Fruit fly (Drosophila melanogaster) whole organism, prepupa: ENCODE data around the gene GlyRS.

Source experiments
- CG10631 ChIP-seq: fragments of 200-800 bp; sonication (Bioruptor generic); optimal IDR thresholded peaks from 2 replicates; lab custom pipeline; 2016; ENCODE audit warnings: missing biosample characterization, missing genetic modification characterization
- CG10669 ChIP-seq: fragments of 200-800 bp; sonication (Bioruptor generic); optimal IDR thresholded peaks from 3 replicates; lab custom pipeline; 2018; ENCODE audit warnings: missing biosample characterization, mild to moderate bottlenecking, missing genetic modification characterization, moderate library complexity
- CG11294 ChIP-seq: fragments of 200-800 bp; sonication (Bioruptor generic); IDR thresholded peaks from 2 replicates; pipeline ENCODE4 v1.3.6; 2022; ENCODE audit warnings: missing biosample characterization, missing genetic modification characterization
- CG11762 ChIP-seq: fragments of 200-800 bp; sonication (Bioruptor generic); optimal IDR thresholded peaks from 3 replicates; lab custom pipeline; 2016; ENCODE audit warnings: missing biosample characterization, missing genetic modification characterization; ENCODE audit not compliant: insufficient read depth
- CG11902 ChIP-seq: fragments of 200-800 bp; sonication (Bioruptor generic); optimal IDR thresholded peaks from 3 replicates; lab custom pipeline; 2016; ENCODE audit warnings: missing biosample characterization, missing genetic modification characterization
- CG15336 ChIP-seq: fragments of 200-800 bp; sonication (Bioruptor generic); IDR thresholded peaks from 2 replicates; pipeline ENCODE4 v1.3.6; 2022; ENCODE audit warnings: missing biosample characterization, missing genetic modification characterization
- CG1621 ChIP-seq: fragments of 200-800 bp; sonication (Bioruptor generic); optimal IDR thresholded peaks from 3 replicates; lab custom pipeline; 2018; ENCODE audit warnings: missing biosample characterization, mild to moderate bottlenecking, missing genetic modification characterization
- CG3032 ChIP-seq: fragments of 200-800 bp; optimal IDR thresholded peaks from 2 replicates; lab custom pipeline; 2019; ENCODE audit warnings: missing biosample characterization, mild to moderate bottlenecking, missing genetic modification characterization, moderate library complexity
- CG32006 ChIP-seq: fragments of 200-800 bp; sonication (Bioruptor generic); optimal IDR thresholded peaks from 3 replicates; lab custom pipeline; 2017; ENCODE audit warnings: missing biosample characterization, mild to moderate bottlenecking, missing genetic modification characterization
- CG34406 ChIP-seq: fragments of 200-800 bp; sonication (Bioruptor generic); optimal IDR thresholded peaks from 3 replicates; lab custom pipeline; 2016; ENCODE audit warnings: missing biosample characterization, missing genetic modification characterization
- CG3919 ChIP-seq: fragments of 200-800 bp; sonication (Bioruptor generic); optimal IDR thresholded peaks from 3 replicates; lab custom pipeline; 2016; ENCODE audit warnings: missing biosample characterization, missing genetic modification characterization
- CG6163 ChIP-seq: fragments of 200-800 bp; sonication (Bioruptor generic); IDR thresholded peaks from 3 replicates; pipeline ENCODE4 v1.3.6; 2022; ENCODE audit warnings: missing biosample characterization, missing genetic modification characterization
- CG6276 ChIP-seq: fragments of 200-800 bp; sonication (Bioruptor generic); optimal IDR thresholded peaks from 2 replicates; lab custom pipeline; 2017; ENCODE audit warnings: missing biosample characterization, mild to moderate bottlenecking, missing genetic modification characterization
- CG6792 ChIP-seq: fragments of 200-800 bp; sonication (Bioruptor generic); optimal IDR thresholded peaks from 3 replicates; lab custom pipeline; 2016; ENCODE audit warnings: missing biosample characterization, missing genetic modification characterization
- CG6808 ChIP-seq: fragments of 200-800 bp; sonication (Bioruptor generic); optimal IDR thresholded peaks from 3 replicates; lab custom pipeline; 2017; ENCODE audit warnings: missing biosample characterization, missing genetic modification characterization, mild to moderate bottlenecking, moderate library complexity, missing genetic modification reagents
- CG6854 ChIP-seq: fragments of 200-800 bp; sonication (Bioruptor generic); optimal IDR thresholded peaks from 2 replicates; lab custom pipeline; 2017; ENCODE audit warnings: missing biosample characterization, mild to moderate bottlenecking, missing genetic modification characterization
- CG7368 ChIP-seq: fragments of 200-800 bp; sonication (Bioruptor generic); optimal IDR thresholded peaks from 3 replicates; lab custom pipeline; 2016; ENCODE audit warnings: missing biosample characterization, missing genetic modification characterization
- CG8119 ChIP-seq: fragments of 200-800 bp; sonication (Bioruptor generic); IDR thresholded peaks from 3 replicates; pipeline ENCODE4 v1.3.6; 2022; ENCODE audit warnings: missing biosample characterization, missing genetic modification characterization
- CG8319 ChIP-seq: fragments of 200-800 bp; sonication (Bioruptor generic); optimal IDR thresholded peaks from 3 replicates; lab custom pipeline; 2016; ENCODE audit warnings: missing biosample characterization, missing genetic modification characterization
- CG8632 ChIP-seq: fragments of 200-800 bp; sonication (Bioruptor generic); optimal IDR thresholded peaks from 3 replicates; lab custom pipeline; 2016; ENCODE audit warnings: missing biosample characterization, missing genetic modification characterization
- CG9139 ChIP-seq: fragments of 200-800 bp; sonication (Bioruptor generic); optimal IDR thresholded peaks from 3 replicates; lab custom pipeline; 2017; ENCODE audit warnings: missing biosample characterization, mild to moderate bottlenecking, missing genetic modification characterization
- Eip75B ChIP-seq: fragments of 200-800 bp; sonication (Bioruptor generic); optimal IDR thresholded peaks from 3 replicates; lab custom pipeline; 2016; ENCODE audit warnings: missing biosample characterization, missing genetic modification characterization
- Eip78C ChIP-seq: fragments of 200-800 bp; sonication (Bioruptor generic); peaks from one replicate; lab custom pipeline; 2016; ENCODE audit warnings: missing biosample characterization, missing genetic modification characterization
- Ets96B ChIP-seq: fragments of 200-800 bp; optimal IDR thresholded peaks from 2 replicates; lab custom pipeline; 2019; ENCODE audit warnings: missing biosample characterization, mild to moderate bottlenecking, missing genetic modification characterization, moderate library complexity
- Gug ChIP-seq: fragments of 200-800 bp; sonication (Bioruptor generic); IDR thresholded peaks from 2 replicates; pipeline ENCODE4 v1.3.6; 2022; ENCODE audit warnings: missing biosample characterization, missing genetic modification characterization
- Hr38 ChIP-seq: sonication (Bioruptor generic); optimal IDR thresholded peaks from 2 replicates; lab custom pipeline; 2016; ENCODE audit warnings: missing biosample characterization, missing genetic modification characterization
- Hr39 ChIP-seq: fragments of 200-800 bp; sonication (Bioruptor generic); optimal IDR thresholded peaks from 2 replicates; lab custom pipeline; 2016; ENCODE audit warnings: missing biosample characterization, missing genetic modification characterization
- Hr4 ChIP-seq: fragments of 200-800 bp; sonication (Bioruptor generic); optimal IDR thresholded peaks from 3 replicates; lab custom pipeline; 2016; ENCODE audit warnings: missing biosample characterization, missing genetic modification characterization
- Lpt ChIP-seq: fragments of 200-800 bp; sonication (Bioruptor generic); optimal IDR thresholded peaks from 3 replicates; lab custom pipeline; 2016; ENCODE audit warnings: missing biosample characterization, missing genetic modification characterization
- Met ChIP-seq: fragments of 200-800 bp; sonication (Bioruptor generic); optimal IDR thresholded peaks from 3 replicates; lab custom pipeline; 2016; ENCODE audit warnings: missing biosample characterization, missing genetic modification characterization
- Sox14 ChIP-seq: fragments of 200-800 bp; sonication (Bioruptor generic); optimal IDR thresholded peaks from 3 replicates; lab custom pipeline; 2016; ENCODE audit warnings: missing biosample characterization, missing genetic modification characterization
- Sox15 ChIP-seq: fragments of 200-800 bp; sonication (Bioruptor generic); optimal IDR thresholded peaks from 3 replicates; lab custom pipeline; 2016; ENCODE audit warnings: missing biosample characterization, missing genetic modification characterization
- achi ChIP-seq: fragments of 200-800 bp; sonication (Bioruptor generic); optimal IDR thresholded peaks from 3 replicates; lab custom pipeline; 2016; ENCODE audit warnings: missing biosample characterization, missing genetic modification characterization
- acj6 ChIP-seq: fragments of 200-800 bp; sonication (Bioruptor generic); optimal IDR thresholded peaks from 3 replicates; lab custom pipeline; 2016; ENCODE audit warnings: missing biosample characterization, missing genetic modification characterization
- cyc ChIP-seq: fragments of 200-800 bp; sonication (Bioruptor generic); optimal IDR thresholded peaks from 3 replicates; lab custom pipeline; 2016; ENCODE audit warnings: missing biosample characterization, missing genetic modification characterization
- dsx ChIP-seq: fragments of 200-800 bp; optimal IDR thresholded peaks from 3 replicates; lab custom pipeline; 2019; ENCODE audit warnings: missing biosample characterization, mild to moderate bottlenecking, missing genetic modification characterization, moderate library complexity; ENCODE audit not compliant: poor library complexity, severe bottlenecking
- eg ChIP-seq: fragments of 200-800 bp; sonication (Bioruptor generic); IDR thresholded peaks from 3 replicates; pipeline ENCODE4 v1.3.6; 2022; ENCODE audit warnings: missing biosample characterization, missing genetic modification characterization
- esn ChIP-seq: fragments of 200-800 bp; sonication (Bioruptor generic); optimal IDR thresholded peaks from 2 replicates; lab custom pipeline; 2016; ENCODE audit warnings: missing biosample characterization, mild to moderate bottlenecking, missing genetic modification characterization, moderate library complexity
- fd85E ChIP-seq: fragments of 200-800 bp; sonication (Bioruptor generic); optimal IDR thresholded peaks from 3 replicates; lab custom pipeline; 2016; ENCODE audit warnings: missing biosample characterization, missing genetic modification characterization
- fkh ChIP-seq: fragments of 200-800 bp; sonication (Bioruptor generic); optimal IDR thresholded peaks from 3 replicates; lab custom pipeline; 2017; ENCODE audit warnings: missing biosample characterization, mild to moderate bottlenecking, missing genetic modification characterization, moderate library complexity
- net ChIP-seq: fragments of 200-800 bp; sonication (Bioruptor generic); optimal IDR thresholded peaks from 3 replicates; lab custom pipeline; 2016; ENCODE audit warnings: missing biosample characterization, missing genetic modification characterization
- salr ChIP-seq, 2 experiments: fragments of 200-800 bp; sonication (Bioruptor generic); optimal IDR thresholded peaks; 3 replicates each; lab custom pipeline; 2016 to 2018; ENCODE audit warnings: missing biosample characterization in 2 of 2, missing genetic modification characterization in 2 of 2, mild to moderate bottlenecking in 1 of 2
- ss ChIP-seq, 2 experiments: fragments of 200-800 bp; sonication (Bioruptor generic); optimal IDR thresholded peaks; 2 replicates in 1 of 2; 3 replicates in 1 of 2; lab custom pipeline; 2017 to 2018; ENCODE audit warnings: mild to moderate bottlenecking in 2 of 2, missing biosample characterization in 2 of 2, missing genetic modification characterization in 2 of 2, moderate library complexity in 1 of 2
- svp ChIP-seq: fragments of 200-800 bp; sonication (Bioruptor generic); peaks from one replicate; lab custom pipeline; 2016; ENCODE audit warnings: missing biosample characterization, missing genetic modification characterization
- topi ChIP-seq: fragments of 200-800 bp; sonication (Bioruptor generic); optimal IDR thresholded peaks from 3 replicates; lab custom pipeline; 2016; ENCODE audit warnings: missing biosample characterization, missing genetic modification characterization
- vri ChIP-seq: fragments of 200-800 bp; sonication (Bioruptor generic); optimal IDR thresholded peaks from 3 replicates; lab custom pipeline; 2016; ENCODE audit warnings: missing biosample characterization, mild to moderate bottlenecking, missing genetic modification characterization

Gene GlyRS

dm6 chr3L:15103988-15104848, 9.3 kb downstream of the GlyRS start (continued):
- TF ChIP-seq Hr38 (GFP tag; lab: Kevin White, UChicago): no peak
- TF ChIP-seq CG3919: no peak
- TF ChIP-seq svp (GFP tag; lab: Kevin White, UChicago): peak; percentile 72
- no peak for TF ChIP-seq Hr39 (GFP tag; lab: Kevin White, UChicago)
- TF ChIP-seq CG3032 (tag; lab: Kevin White, UChicago): peak; percentile 2
- TF ChIP-seq achi (GFP tag; lab: Kevin White, UChicago): no peak
- TF ChIP-seq salr (GFP tag; optimal IDR thresholded peaks at IDR 0.05; lab: Kevin White, UChicago): peak in 1 of 2 experiments; percentile 1
- TF ChIP-seq fd85E: no peak
- TF ChIP-seq CG6808: no peak
- peak; percentile 42 for TF ChIP-seq net (GFP tag; lab: Kevin White, UChicago)
- TF ChIP-seq CG8319: no peak
- peak; percentile 10 for TF ChIP-seq Eip75B (GFP tag; lab: Kevin White, UChicago)
- no peak for TF ChIP-seq vri (GFP tag; lab: Kevin White, UChicago)
- no peak for TF ChIP-seq CG8632 (GFP tag; lab: Kevin White, UChicago)

dm6 chr3L:15104849-15105555, 10.1 kb downstream of the GlyRS start:
- TF ChIP-seq fkh (GFP tag; lab: Kevin White, UChicago): no peak
- peak; percentile 57 for TF ChIP-seq fd85E
- peak; percentile 84 for TF ChIP-seq CG6163 (GFP tag; lab: Robert Waterston, UW)
- peak; percentile 96 for TF ChIP-seq svp (GFP tag; lab: Kevin White, UChicago)
- peak; percentile 94 for TF ChIP-seq CG15336 (GFP tag; lab: Robert Waterston, UW)
- TF ChIP-seq Hr4: peak; percentile 97
- TF ChIP-seq topi (GFP tag; lab: Kevin White, UChicago): peak; percentile 93
- peak; percentile 87 for TF ChIP-seq dsx
- peak; percentile 91 for TF ChIP-seq CG10631 (GFP tag; lab: Kevin White, UChicago)
- peak; percentile 83 for TF ChIP-seq CG11294 (GFP tag; lab: Robert Waterston, UW)
- TF ChIP-seq CG11902: peak; percentile 91
- peak; percentile 83 for TF ChIP-seq vri (GFP tag; lab: Kevin White, UChicago)
- TF ChIP-seq CG6792 (GFP tag; lab: Kevin White, UChicago): peak; percentile 93
- peak; percentile 81 for TF ChIP-seq CG11762
- TF ChIP-seq cyc (GFP tag; lab: Kevin White, UChicago): peak; percentile 92
- peak; percentile 95 for TF ChIP-seq Hr39 (GFP tag; lab: Kevin White, UChicago)
- TF ChIP-seq eg (GFP tag; lab: Robert Waterston, UW): peak; percentile 86
- peak; percentile 95 for TF ChIP-seq Met (GFP tag; lab: Kevin White, UChicago)
- peak; percentile 92 for TF ChIP-seq achi (GFP tag; lab: Kevin White, UChicago)
- TF ChIP-seq Lpt (GFP tag; lab: Kevin White, UChicago): peak; percentile 79
- TF ChIP-seq CG8632 (GFP tag; lab: Kevin White, UChicago): peak; percentile 89
- peak; percentile 65 for TF ChIP-seq CG9139 (GFP tag; lab: Kevin White, UChicago)
- peak; percentile 17 for TF ChIP-seq Hr38 (GFP tag; lab: Kevin White, UChicago)
- TF ChIP-seq esn (GFP tag; lab: Kevin White, UChicago): peak; percentile 95
- peak; percentile 92 for TF ChIP-seq Eip75B (GFP tag; lab: Kevin White, UChicago)
- TF ChIP-seq Ets96B (tag; lab: Kevin White, UChicago): peak; percentile 90
- peak; percentile 96 for TF ChIP-seq CG32006 (GFP tag; lab: Kevin White, UChicago)
- peak; percentile 85 for TF ChIP-seq CG1621 (tag; lab: Kevin White, UChicago)
- TF ChIP-seq CG34406 (GFP tag; lab: Kevin White, UChicago): peak; percentile 92
- peak; percentile 94 for TF ChIP-seq acj6
- peak; percentile 87 for TF ChIP-seq Gug (GFP tag; lab: Robert Waterston, UW)
- peak; percentile 95 for TF ChIP-seq CG8119 (GFP tag; lab: Robert Waterston, UW)
- peak; percentile 95 for TF ChIP-seq Sox14 (GFP tag; lab: Kevin White, UChicago)
- TF ChIP-seq ss (GFP tag; optimal IDR thresholded peaks at IDR 0.05; lab: Kevin White, UChicago): peak; percentile 68 to 92
- TF ChIP-seq CG6854 (GFP tag; lab: Kevin White, UChicago): peak; percentile 100
- peak; percentile 87 for TF ChIP-seq CG6276
- TF ChIP-seq Sox15 (GFP tag; lab: Kevin White, UChicago): peak; percentile 93
- peak; percentile 73 for TF ChIP-seq CG7368 (GFP tag; lab: Kevin White, UChicago)
- peak; percentile 87 for TF ChIP-seq CG10669 (GFP tag; lab: Kevin White, UChicago)
- TF ChIP-seq CG6808: peak; percentile 91
- peak; percentile 99 for TF ChIP-seq Eip78C (GFP tag; lab: Kevin White, UChicago)
